Fruit fly (Drosophila melanogaster) whole organism, prepupa: Measurements from ENCODE around the gene Bap60.

Experiments
- Blimp-1 ChIP-seq: fragments of 200-800 bp; sonication (Bioruptor generic); optimal IDR thresholded peaks from 3 replicates; lab custom pipeline; 2017; ENCODE audit warnings: missing biosample characterization, missing genetic modification characterization, mild to moderate bottlenecking, moderate library complexity, missing genetic modification reagents
- CG11902 ChIP-seq: fragments of 200-800 bp; sonication (Bioruptor generic); optimal IDR thresholded peaks from 3 replicates; lab custom pipeline; 2016; ENCODE audit warnings: missing biosample characterization, missing genetic modification characterization
- CG6854 ChIP-seq: fragments of 200-800 bp; sonication (Bioruptor generic); optimal IDR thresholded peaks from 2 replicates; lab custom pipeline; 2017; ENCODE audit warnings: missing biosample characterization, mild to moderate bottlenecking, missing genetic modification characterization
- Hr38 ChIP-seq: sonication (Bioruptor generic); optimal IDR thresholded peaks from 2 replicates; lab custom pipeline; 2016; ENCODE audit warnings: missing biosample characterization, missing genetic modification characterization
- Sox102F ChIP-seq: fragments of 200-800 bp; sonication (Bioruptor generic); optimal IDR thresholded peaks from 2 replicates; lab custom pipeline; 2016; ENCODE audit warnings: missing biosample characterization, mild to moderate bottlenecking, missing genetic modification characterization
- dac ChIP-seq: fragments of 200-800 bp; sonication (Bioruptor generic); optimal IDR thresholded peaks from 2 replicates; lab custom pipeline; 2017; ENCODE audit warnings: missing biosample characterization, mild to moderate bottlenecking, missing genetic modification characterization
- eg ChIP-seq: fragments of 200-800 bp; sonication (Bioruptor generic); IDR thresholded peaks from 3 replicates; pipeline ENCODE4 v1.3.6; 2022; ENCODE audit warnings: missing biosample characterization, missing genetic modification characterization
- pdm3 ChIP-seq: fragments of 200-800 bp; sonication (Bioruptor generic); optimal IDR thresholded peaks from 3 replicates; lab custom pipeline; 2016; ENCODE audit warnings: missing biosample characterization, missing genetic modification characterization
- svp ChIP-seq: fragments of 200-800 bp; sonication (Bioruptor generic); peaks from one replicate; lab custom pipeline; 2016; ENCODE audit warnings: missing biosample characterization, missing genetic modification characterization
- topi ChIP-seq: fragments of 200-800 bp; sonication (Bioruptor generic); optimal IDR thresholded peaks from 3 replicates; lab custom pipeline; 2016; ENCODE audit warnings: missing biosample characterization, missing genetic modification characterization

- TF ChIP-seq dac (GFP tag; lab: Kevin White, UChicago) (no peak), Blimp-1 (GFP tag; lab: Kevin White, UChicago) (no peak), svp (no peak), pdm3 (no peak), CG11902 (GFP tag; lab: Kevin White, UChicago) (no peak), topi (no peak), CG6854 (GFP tag; lab: Kevin White, UChicago) (no peak), eg (GFP tag; lab: Robert Waterston, UW) (no peak), Sox102F (no peak), Hr38 (GFP tag; lab: Kevin White, UChicago) (no peak)
These were observed 51.0 kb downstream of the Bap60 start, which contains the start of gene Fer3HCH for dm6 chrX:13108144-13108824.
